Worm (Caenorhabditis elegans): ENCODE measurements around the gene F23A7.4.

F23A7.4 gene

ce11 chrX:16189227-16189906, 23.0 kb upstream of the F23A7.4 start, which contains the start of gene slc-25A21:
TSS of gene slc-25A21 (plus strand) at chrX:16189856.
- TF ChIP-seq egl-5 (tag; optimal IDR thresholded peaks at IDR 0.05) (no peak), ceh-28 (tag; optimal IDR thresholded peaks at IDR 0.05) (peak; percentile 21)

ce11 chrX:16192574-16192973, 19.8 kb upstream of the F23A7.4 start:
- no peak for TF ChIP-seq mml-1 (tag; optimal IDR thresholded peaks at IDR 0.05)
- no peak for TF ChIP-seq lin-15B (tag; optimal IDR thresholded peaks at IDR 0.05)
- TF ChIP-seq pqm-1 (tag; optimal IDR thresholded peaks at IDR 0.05), result peak; percentile 100
- TF ChIP-seq nhr-28 (tag; optimal IDR thresholded peaks at IDR 0.05), result no peak
- no peak for TF ChIP-seq aly-2 (tag; optimal IDR thresholded peaks at IDR 0.05)
- no peak for TF ChIP-seq egl-5 (tag; optimal IDR thresholded peaks at IDR 0.05)
- TF ChIP-seq elt-3 (tag; optimal IDR thresholded peaks at IDR 0.05), result peak in 2 of 3 experiments; percentile 69 to 90
- peak; percentile 99 for TF ChIP-seq elt-2 (tag; optimal IDR thresholded peaks at IDR 0.05)
- no peak for TF ChIP-seq skn-1 (tag; optimal IDR thresholded peaks at IDR 0.05)
- TF ChIP-seq zag-1 (tag; optimal IDR thresholded peaks at IDR 0.05), result no peak
- peak; percentile 37 for TF ChIP-seq mdl-1 (tag; optimal IDR thresholded peaks at IDR 0.05)
- TF ChIP-seq ztf-4 (tag; optimal IDR thresholded peaks at IDR 0.05), result no peak
- no peak for TF ChIP-seq tbx-2 (tag; optimal IDR thresholded peaks at IDR 0.05)
- TF ChIP-seq nhr-23 (tag; optimal IDR thresholded peaks at IDR 0.05), result peak; percentile 43
- TF ChIP-seq ama-1 (optimal IDR thresholded peaks at IDR 0.05), result no peak
- peak; percentile 66 for TF ChIP-seq nhr-43 (tag; optimal IDR thresholded peaks at IDR 0.05; ENCODE audit: poor library complexity, severe bottlenecking)
- no peak for TF ChIP-seq unc-62 (GFP tag; optimal IDR thresholded peaks at IDR 0.05)
- TF ChIP-seq eor-1 (tag; optimal IDR thresholded peaks at IDR 0.05), result no peak
- no peak for TF ChIP-seq fkh-10 (GFP tag; optimal IDR thresholded peaks at IDR 0.05)
- TF ChIP-seq ztf-11 (tag; optimal IDR thresholded peaks at IDR 0.05), result no peak
- no peak for TF ChIP-seq fos-1 (tag; optimal IDR thresholded peaks at IDR 0.05)
- TF ChIP-seq nhr-76 (tag; optimal IDR thresholded peaks at IDR 0.05), result no peak
- TF ChIP-seq nhr-11 (tag; optimal IDR thresholded peaks at IDR 0.05), result no peak
- no peak for TF ChIP-seq fkh-2 (tag; optimal IDR thresholded peaks at IDR 0.05)
- peak; percentile 13 for TF ChIP-seq ceh-28 (tag; optimal IDR thresholded peaks at IDR 0.05)
- no peak for TF ChIP-seq snpc-4 (tag; optimal IDR thresholded peaks at IDR 0.05)
- peak; percentile 83 for TF ChIP-seq jun-1 (tag; optimal IDR thresholded peaks at IDR 0.05)
- TF ChIP-seq nhr-25 (tag; optimal IDR thresholded peaks at IDR 0.05), result no peak
- peak; percentile 74 for TF ChIP-seq pha-4 (tag; optimal IDR thresholded peaks at IDR 0.05)
- TF ChIP-seq nhr-77 (tag; optimal IDR thresholded peaks at IDR 0.05), result no peak

- no peak for TF ChIP-seq ceh-16 (tag; optimal IDR thresholded peaks at IDR 0.05)
These were observed 13.1 kb upstream of the F23A7.4 start, which contains the start of gene R11.3 for ce11 chrX:16199200-16199764. TSS of gene R11.3 (minus strand) at chrX:16199250.

ce11 chrX:16202229-16202628, 10.2 kb upstream of the F23A7.4 start:
- TF ChIP-seq egl-5 (tag; optimal IDR thresholded peaks at IDR 0.05), result peak; percentile 38
- no peak for TF ChIP-seq nhr-43 (tag; optimal IDR thresholded peaks at IDR 0.05; ENCODE audit: poor library complexity, severe bottlenecking)
- peak; percentile 80 for TF ChIP-seq lin-39 (tag; optimal IDR thresholded peaks at IDR 0.05)
- TF ChIP-seq snpc-4 (tag; optimal IDR thresholded peaks at IDR 0.05), result peak; percentile 44
- peak; percentile 53 for TF ChIP-seq fkh-10 (GFP tag; optimal IDR thresholded peaks at IDR 0.05)
- peak; percentile 14 for TF ChIP-seq lin-15B (tag; optimal IDR thresholded peaks at IDR 0.05)
- TF ChIP-seq sea-2 (GFP tag; optimal IDR thresholded peaks at IDR 0.05), result no peak
- peak; percentile 31 for TF ChIP-seq skn-1 (tag; optimal IDR thresholded peaks at IDR 0.05)
- peak; percentile 49 for TF ChIP-seq nfya-1 (tag; optimal IDR thresholded peaks at IDR 0.05; ENCODE audit: insufficient read depth)
- TF ChIP-seq hmg-11 (tag; optimal IDR thresholded peaks at IDR 0.05), result peak; percentile 30
- no peak for TF ChIP-seq nhr-237 (tag; optimal IDR thresholded peaks at IDR 0.05)
- no peak for TF ChIP-seq fos-1 (tag; optimal IDR thresholded peaks at IDR 0.05)
- peak; percentile 80 for TF ChIP-seq tbx-2 (tag; optimal IDR thresholded peaks at IDR 0.05)
- TF ChIP-seq ceh-28 (tag; optimal IDR thresholded peaks at IDR 0.05), result peak; percentile 72
- no peak for TF ChIP-seq mdl-1 (tag; optimal IDR thresholded peaks at IDR 0.05)
- peak; percentile 4 for TF ChIP-seq ceh-82 (tag; optimal IDR thresholded peaks at IDR 0.05)
- TF ChIP-seq pha-4 (tag; optimal IDR thresholded peaks at IDR 0.05), result peak; percentile 11

Measured in whole organism, L3 larva.